Fruit fly (Drosophila melanogaster) whole organism, embryonic: ENCODE data around the gene Tbc1d22.
A peak's percentile ranks its signal among the peaks of the same experiment; 100 is the strongest.

Source experiments
- CG1024 ChIP-seq: fragments of 200-800 bp; sonication (Bioruptor generic); IDR thresholded peaks from 2 replicates; pipeline ENCODE4 v1.3.6; 2022; ENCODE audit warnings: missing biosample characterization, missing genetic modification characterization
- CG14710 ChIP-seq: fragments of 200-800 bp; sonication (Bioruptor generic); optimal IDR thresholded peaks from 3 replicates; lab custom pipeline; 2019; ENCODE audit warnings: missing biosample characterization, mild to moderate bottlenecking, missing genetic modification characterization, moderate library complexity
- CG14965 ChIP-seq: fragments of 200-800 bp; sonication (Bioruptor generic); optimal IDR thresholded peaks from 2 replicates; lab custom pipeline; 2016; ENCODE audit warnings: missing biosample characterization, missing genetic modification characterization, borderline replicate concordance
- CG17186 ChIP-seq: fragments of 200-800 bp; sonication (Bioruptor generic); optimal IDR thresholded peaks from 3 replicates; lab custom pipeline; 2017; ENCODE audit warnings: missing biosample characterization, missing genetic modification reagents, missing genetic modification characterization
- CG1832 ChIP-seq: fragments of 200-800 bp; sonication (Bioruptor generic); optimal IDR thresholded peaks from 2 replicates; lab custom pipeline; 2017; ENCODE audit warnings: missing biosample characterization, mild to moderate bottlenecking, missing genetic modification characterization, inconsistent platforms
- CG2116 ChIP-seq: fragments of 200-800 bp; sonication (Bioruptor generic); optimal IDR thresholded peaks from 3 replicates; lab custom pipeline; 2018; ENCODE audit warnings: missing biosample characterization, mild to moderate bottlenecking, missing genetic modification characterization
- CG2889 ChIP-seq: fragments of 200-800 bp; sonication (Bioruptor generic); IDR thresholded peaks from 3 replicates; pipeline ENCODE4 v1.3.6; 2022; ENCODE audit warnings: missing biosample characterization, missing genetic modification characterization
- CG4424 ChIP-seq: fragments of 200-800 bp; sonication (Bioruptor generic); optimal IDR thresholded peaks from 3 replicates; lab custom pipeline; 2016; ENCODE audit warnings: missing biosample characterization, missing genetic modification characterization
- CG4820 ChIP-seq: fragments of 200-800 bp; sonication (Bioruptor generic); optimal IDR thresholded peaks from 3 replicates; lab custom pipeline; 2016; ENCODE audit warnings: missing biosample characterization, missing genetic modification characterization
- CG6683 ChIP-seq: fragments of 200-800 bp; sonication (Bioruptor generic); optimal IDR thresholded peaks from 2 replicates; lab custom pipeline; 2017; ENCODE audit warnings: missing biosample characterization, mild to moderate bottlenecking, missing genetic modification characterization, missing genetic modification reagents
- CG6813 ChIP-seq: fragments of 200-800 bp; sonication (Bioruptor generic); optimal IDR thresholded peaks from 2 replicates; lab custom pipeline; 2017; ENCODE audit warnings: missing biosample characterization, missing genetic modification characterization, mild to moderate bottlenecking, moderate library complexity, missing genetic modification reagents
- CG7786 ChIP-seq: fragments of 200-800 bp; sonication (Bioruptor generic); optimal IDR thresholded peaks from 2 replicates; lab custom pipeline; 2016; ENCODE audit warnings: missing biosample characterization, missing genetic modification characterization
- CG7928 ChIP-seq: fragments of 200-800 bp; sonication (Bioruptor generic); optimal IDR thresholded peaks from 2 replicates; lab custom pipeline; 2017; ENCODE audit warnings: missing biosample characterization, mild to moderate bottlenecking, missing genetic modification characterization
- Dll ChIP-seq: fragments of 200-800 bp; sonication (Bioruptor generic); IDR thresholded peaks from 4 replicates; pipeline ENCODE4 v1.3.6; 2022; ENCODE audit warnings: missing biosample characterization, missing genetic modification characterization; ENCODE audit not compliant: partially characterized antibody
- ERR ChIP-seq: fragments of 200-800 bp; sonication (Bioruptor generic); optimal IDR thresholded peaks from 2 replicates; lab custom pipeline; 2016; ENCODE audit warnings: missing biosample characterization, missing genetic modification characterization
- Eip74EF ChIP-seq, 2 experiments: fragments of 200-800 bp in 1 of 2; fragments of >200 bp in 1 of 2; sonication (Bioruptor generic) in 1 of 2; optimal IDR thresholded peaks; 2 replicates each; lab custom pipeline; 2017 to 2019; ENCODE audit warnings: missing biosample characterization in 2 of 2, missing genetic modification characterization in 2 of 2, mild to moderate bottlenecking in 1 of 2, moderate library complexity in 1 of 2
- Ets97D ChIP-seq: fragments of 200-800 bp; sonication (Bioruptor generic); optimal IDR thresholded peaks from 3 replicates; lab custom pipeline; 2016; ENCODE audit warnings: missing biosample characterization, missing genetic modification characterization
- H2.0 ChIP-seq: fragments of 200-800 bp; sonication (Bioruptor generic); IDR thresholded peaks from 2 replicates; pipeline ENCODE4 v1.3.6; 2022; ENCODE audit warnings: missing biosample characterization, missing genetic modification characterization
- Hand ChIP-seq: fragments of 200-800 bp; sonication (Bioruptor generic); optimal IDR thresholded peaks from 2 replicates; lab custom pipeline; 2017; ENCODE audit warnings: mild to moderate bottlenecking, missing biosample characterization, missing genetic modification reagents, missing genetic modification characterization
- HmgD ChIP-seq: fragments of 200-800 bp; sonication (Bioruptor generic); optimal IDR thresholded peaks from 3 replicates; lab custom pipeline; 2016; ENCODE audit warnings: missing biosample characterization, missing genetic modification characterization
- MTF-1 ChIP-seq: fragments of 200-800 bp; sonication (Bioruptor generic); optimal IDR thresholded peaks from 2 replicates; lab custom pipeline; 2018; ENCODE audit warnings: missing biosample characterization, mild to moderate bottlenecking, missing genetic modification characterization, borderline replicate concordance
- Mad ChIP-seq: fragments of 200-800 bp; sonication (Bioruptor generic); optimal IDR thresholded peaks from 2 replicates; lab custom pipeline; 2016; ENCODE audit warnings: missing biosample characterization, missing genetic modification characterization
- Max ChIP-seq: fragments of 200-800 bp; sonication (Bioruptor generic); optimal IDR thresholded peaks from 2 replicates; lab custom pipeline; 2016; ENCODE audit warnings: missing biosample characterization, mild to moderate bottlenecking, missing genetic modification characterization
- NC2β ChIP-seq: fragments of 200-800 bp; sonication (Bioruptor generic); optimal IDR thresholded peaks from 2 replicates; lab custom pipeline; 2016; ENCODE audit warnings: missing biosample characterization, missing genetic modification characterization
- Neu2 ChIP-seq: fragments of 200-800 bp; sonication (Bioruptor generic); optimal IDR thresholded peaks from 3 replicates; lab custom pipeline; 2016; ENCODE audit warnings: missing biosample characterization, missing genetic modification characterization, borderline replicate concordance
- Nf-YB ChIP-seq: fragments of 200-800 bp; sonication (Bioruptor generic); optimal IDR thresholded peaks from 3 replicates; lab custom pipeline; 2019; ENCODE audit warnings: missing biosample characterization, mild to moderate bottlenecking, missing genetic modification characterization, moderate library complexity
- Rfx ChIP-seq: fragments of 200-800 bp; sonication (Bioruptor generic); IDR thresholded peaks from 2 replicates; pipeline ENCODE4 v1.3.6; 2022; ENCODE audit warnings: missing biosample characterization, missing genetic modification characterization
- Six4 ChIP-seq: fragments of 200-800 bp; sonication (Bioruptor generic); optimal IDR thresholded peaks from 2 replicates; lab custom pipeline; 2016; ENCODE audit warnings: missing biosample characterization, missing genetic modification characterization
- YL-1 ChIP-seq: fragments of 200-800 bp; sonication (Bioruptor generic); optimal IDR thresholded peaks from 3 replicates; lab custom pipeline; 2017; ENCODE audit warnings: missing biosample characterization, mild to moderate bottlenecking, missing genetic modification characterization
- ac ChIP-seq: fragments of 200-800 bp; sonication (Bioruptor generic); optimal IDR thresholded peaks from 3 replicates; lab custom pipeline; 2017; ENCODE audit warnings: missing biosample characterization, mild to moderate bottlenecking, missing genetic modification characterization
- ato ChIP-seq: fragments of 200-800 bp; sonication (Bioruptor generic); IDR thresholded peaks from 2 replicates; pipeline ENCODE4 v1.3.6; 2022; ENCODE audit warnings: missing biosample characterization, missing genetic modification characterization; ENCODE audit not compliant: partially characterized antibody
- cato ChIP-seq: fragments of 200-800 bp; sonication (Bioruptor generic); optimal IDR thresholded peaks from 2 replicates; lab custom pipeline; 2016; ENCODE audit warnings: missing biosample characterization, missing genetic modification characterization, borderline replicate concordance
- crc ChIP-seq: fragments of 200-800 bp; sonication (Bioruptor generic); optimal IDR thresholded peaks from 2 replicates; lab custom pipeline; 2016; ENCODE audit warnings: missing biosample characterization, missing genetic modification characterization
- disco-r ChIP-seq: fragments of 200-800 bp; sonication (Bioruptor generic); optimal IDR thresholded peaks from 2 replicates; lab custom pipeline; 2016; ENCODE audit warnings: missing biosample characterization, missing genetic modification characterization
- dpn ChIP-seq, 2 experiments: fragments of 200-800 bp; sonication (Bioruptor generic); optimal IDR thresholded peaks; 3 replicates each; lab custom pipeline; 2016; ENCODE audit warnings: missing biosample characterization in 2 of 2, missing genetic modification characterization in 2 of 2
- eve ChIP-seq, 2 experiments: fragments of >200 bp; optimal IDR thresholded peaks; 2 replicates each; lab custom pipeline; 2017; ENCODE audit warnings: missing biosample characterization in 2 of 2, missing genetic modification characterization in 2 of 2
- gce ChIP-seq: fragments of 200-800 bp; sonication (Bioruptor generic); IDR thresholded peaks from 3 replicates; pipeline ENCODE4 v1.3.6; 2022; ENCODE audit warnings: missing biosample characterization, missing genetic modification characterization
- gt ChIP-seq: fragments of 200-800 bp; sonication (Bioruptor generic); IDR thresholded peaks from 2 replicates; pipeline ENCODE4 v1.3.6; 2022; ENCODE audit warnings: missing biosample characterization, missing genetic modification characterization
- inv ChIP-seq: fragments of 200-800 bp; sonication (Bioruptor generic); IDR thresholded peaks from 2 replicates; pipeline ENCODE4 v1.3.6; 2022; ENCODE audit warnings: missing biosample characterization, missing genetic modification characterization; ENCODE audit not compliant: partially characterized antibody
- lov ChIP-seq, 2 experiments: fragments of 200-800 bp in 1 of 2; fragments of >200 bp in 1 of 2; sonication (Bioruptor generic) in 1 of 2; IDR thresholded peaks in 1 of 2; optimal IDR thresholded peaks in 1 of 2; 2 replicates in 1 of 2; 3 replicates in 1 of 2; pipeline versions ENCODE4 v1.3.6 to Lab custom; 2017 to 2022; ENCODE audit warnings: missing biosample characterization in 1 of 2, missing genetic modification characterization in 1 of 2
- nmo ChIP-seq: fragments of 200-800 bp; sonication (Bioruptor generic); optimal IDR thresholded peaks from 2 replicates; lab custom pipeline; 2018; ENCODE audit warnings: missing biosample characterization, mild to moderate bottlenecking, missing genetic modification characterization, moderate library complexity
- nom ChIP-seq: fragments of 200-800 bp; sonication (Bioruptor generic); optimal IDR thresholded peaks from 2 replicates; lab custom pipeline; 2017; ENCODE audit warnings: missing biosample characterization, missing genetic modification characterization, mild to moderate bottlenecking, moderate library complexity, missing genetic modification reagents
- odd ChIP-seq: fragments of 200-800 bp; sonication (Bioruptor generic); optimal IDR thresholded peaks from 2 replicates; lab custom pipeline; 2017; ENCODE audit warnings: missing biosample characterization, mild to moderate bottlenecking, missing genetic modification characterization
- pfk ChIP-seq: fragments of 200-800 bp; sonication (Bioruptor generic); optimal IDR thresholded peaks from 2 replicates; lab custom pipeline; 2018; ENCODE audit warnings: missing biosample characterization, mild to moderate bottlenecking, missing genetic modification characterization, moderate library complexity
- sisA ChIP-seq: fragments of 200-800 bp; sonication (Bioruptor generic); IDR thresholded peaks from 2 replicates; pipeline ENCODE4 v1.3.6; 2022; ENCODE audit warnings: missing biosample characterization, missing genetic modification characterization
- ssp ChIP-seq: fragments of 200-800 bp; sonication (Bioruptor generic); IDR thresholded peaks from 2 replicates; pipeline ENCODE4 v1.3.6; 2022; ENCODE audit warnings: missing biosample characterization, missing genetic modification characterization
- stc ChIP-seq: fragments of 200-800 bp; sonication (Bioruptor generic); IDR thresholded peaks from 2 replicates; pipeline ENCODE4 v1.3.6; 2022; ENCODE audit warnings: missing biosample characterization, missing genetic modification characterization
- tap ChIP-seq: fragments of 200-800 bp; optimal IDR thresholded peaks from 3 replicates; lab custom pipeline; 2019; ENCODE audit warnings: missing biosample characterization, mild to moderate bottlenecking, missing genetic modification characterization, moderate library complexity
- tx ChIP-seq: fragments of 200-800 bp; sonication (Bioruptor generic); optimal IDR thresholded peaks from 2 replicates; lab custom pipeline; 2016; ENCODE audit warnings: missing biosample characterization, missing genetic modification characterization

Tbc1d22 gene

dm6 chr3R:21097631-21098117 lies 4.3 kb upstream of the Tbc1d22 start, which contains the start of gene RhoGAP93B (continued):
- TF ChIP-seq Eip74EF (GFP tag; optimal IDR thresholded peaks at IDR 0.05; lab: Kevin White, UChicago) (no peak), ssp (peak; percentile 90), dpn (GFP tag; optimal IDR thresholded peaks at IDR 0.05; lab: Kevin White, UChicago) (peak; percentile 86), Ets97D (GFP tag; lab: Kevin White, UChicago) (peak; percentile 92), CG7786 (GFP tag; lab: Kevin White, UChicago) (peak; percentile 93), pfk (peak; percentile 33), CG14965 (GFP tag; lab: Kevin White, UChicago) (peak; percentile 7), ac (no peak), Rfx (peak; percentile 91), CG6813 (GFP tag; lab: Kevin White, UChicago) (peak; percentile 14), Mad (GFP tag; lab: Kevin White, UChicago) (peak; percentile 85), lov (optimal IDR thresholded peaks at IDR 0.05; lab: Kevin White, UChicago) (no peak), lov (GFP tag; IDR thresholded peaks at IDR 0.05; lab: Robert Waterston, UW) (peak; percentile 78; the same call in 1 of the 3 replicates), CG2116 (GFP tag; lab: Kevin White, UChicago) (peak; percentile 90), CG1024 (GFP tag; lab: Robert Waterston, UW) (peak; percentile 84), CG7928 (GFP tag; lab: Kevin White, UChicago) (peak; percentile 44), H2.0 (peak; percentile 78), gt (GFP tag; lab: Robert Waterston, UW) (peak; percentile 80), Hand (GFP tag; lab: Kevin White, UChicago) (peak; percentile 1), YL-1 (GFP tag; lab: Kevin White, UChicago) (peak; percentile 91), cato (peak; percentile 63), NC2β (peak; percentile 83), nmo (GFP tag; lab: Kevin White, UChicago) (peak; percentile 93), CG1832 (GFP tag; lab: Kevin White, UChicago) (no peak), nom (GFP tag; lab: Kevin White, UChicago) (peak; percentile 55), disco-r (GFP tag; lab: Kevin White, UChicago) (no peak), CG2889 (peak; percentile 74; the same call in 2 of the 3 replicates), inv (peak; percentile 100), MTF-1 (peak; percentile 64), crc (peak; percentile 74), CG17186 (GFP tag; lab: Kevin White, UChicago) (peak; percentile 91), stc (GFP tag; lab: Robert Waterston, UW) (peak; percentile 87), Neu2 (peak; percentile 63), CG14710 (tag; lab: Kevin White, UChicago) (peak; percentile 94), tx (peak; percentile 90), Six4 (GFP tag; lab: Kevin White, UChicago) (peak; percentile 60), ERR (peak; percentile 80), CG4820 (GFP tag; lab: Kevin White, UChicago) (peak; percentile 56), Max (GFP tag; lab: Kevin White, UChicago) (peak; percentile 68), Nf-YB (GFP tag; lab: Kevin White, UChicago) (peak; percentile 53), HmgD (peak; percentile 79), CG6683 (GFP tag; lab: Kevin White, UChicago) (peak; percentile 48), eve (GFP tag; optimal IDR thresholded peaks at IDR 0.05; lab: Kevin White, UChicago) (peak in 1 of 2 experiments; percentile 20), ato (GFP tag; lab: Robert Waterston, UW) (peak; percentile 99), CG4424 (GFP tag; lab: Kevin White, UChicago) (peak; percentile 78), tap (tag; lab: Kevin White, UChicago) (no peak), sisA (peak; percentile 96), Dll (GFP tag; lab: Robert Waterston, UW) (peak; percentile 100), odd (GFP tag; lab: Kevin White, UChicago) (peak; percentile 9), gce (GFP tag; lab: Robert Waterston, UW) (0 out of 3 replicates have a peak, but pooled peaks have one; percentile 48)
